Fruit fly (Drosophila melanogaster) whole organism, prepupa: ENCODE results near the gene eEF1delta.

Experiments used
- Blimp-1 ChIP-seq: fragments of 200-800 bp; sonication (Bioruptor generic); optimal IDR thresholded peaks from 3 replicates; lab custom pipeline; 2017; ENCODE audit warnings: missing biosample characterization, missing genetic modification characterization, mild to moderate bottlenecking, moderate library complexity, missing genetic modification reagents
- CG10631 ChIP-seq: fragments of 200-800 bp; sonication (Bioruptor generic); optimal IDR thresholded peaks from 2 replicates; lab custom pipeline; 2016; ENCODE audit warnings: missing biosample characterization, missing genetic modification characterization
- CG10669 ChIP-seq: fragments of 200-800 bp; sonication (Bioruptor generic); optimal IDR thresholded peaks from 3 replicates; lab custom pipeline; 2018; ENCODE audit warnings: missing biosample characterization, mild to moderate bottlenecking, missing genetic modification characterization, moderate library complexity
- CG11294 ChIP-seq: fragments of 200-800 bp; sonication (Bioruptor generic); IDR thresholded peaks from 2 replicates; pipeline ENCODE4 v1.3.6; 2022; ENCODE audit warnings: missing biosample characterization, missing genetic modification characterization
- CG11762 ChIP-seq: fragments of 200-800 bp; sonication (Bioruptor generic); optimal IDR thresholded peaks from 3 replicates; lab custom pipeline; 2016; ENCODE audit warnings: missing biosample characterization, missing genetic modification characterization; ENCODE audit not compliant: insufficient read depth
- CG11902 ChIP-seq: fragments of 200-800 bp; sonication (Bioruptor generic); optimal IDR thresholded peaks from 3 replicates; lab custom pipeline; 2016; ENCODE audit warnings: missing biosample characterization, missing genetic modification characterization
- CG16779 ChIP-seq: fragments of 200-800 bp; sonication (Bioruptor generic); optimal IDR thresholded peaks from 3 replicates; lab custom pipeline; 2017; ENCODE audit warnings: missing biosample characterization, mild to moderate bottlenecking, missing genetic modification characterization
- CG3032 ChIP-seq: fragments of 200-800 bp; optimal IDR thresholded peaks from 2 replicates; lab custom pipeline; 2019; ENCODE audit warnings: missing biosample characterization, mild to moderate bottlenecking, missing genetic modification characterization, moderate library complexity
- CG34406 ChIP-seq: fragments of 200-800 bp; sonication (Bioruptor generic); optimal IDR thresholded peaks from 3 replicates; lab custom pipeline; 2016; ENCODE audit warnings: missing biosample characterization, missing genetic modification characterization
- CG6163 ChIP-seq: fragments of 200-800 bp; sonication (Bioruptor generic); IDR thresholded peaks from 3 replicates; pipeline ENCODE4 v1.3.6; 2022; ENCODE audit warnings: missing biosample characterization, missing genetic modification characterization
- CG6808 ChIP-seq: fragments of 200-800 bp; sonication (Bioruptor generic); optimal IDR thresholded peaks from 3 replicates; lab custom pipeline; 2017; ENCODE audit warnings: missing biosample characterization, missing genetic modification characterization, mild to moderate bottlenecking, moderate library complexity, missing genetic modification reagents
- CG6854 ChIP-seq: fragments of 200-800 bp; sonication (Bioruptor generic); optimal IDR thresholded peaks from 2 replicates; lab custom pipeline; 2017; ENCODE audit warnings: missing biosample characterization, mild to moderate bottlenecking, missing genetic modification characterization
- CG7368 ChIP-seq: fragments of 200-800 bp; sonication (Bioruptor generic); optimal IDR thresholded peaks from 3 replicates; lab custom pipeline; 2016; ENCODE audit warnings: missing biosample characterization, missing genetic modification characterization
- Eip75B ChIP-seq: fragments of 200-800 bp; sonication (Bioruptor generic); optimal IDR thresholded peaks from 3 replicates; lab custom pipeline; 2016; ENCODE audit warnings: missing biosample characterization, missing genetic modification characterization
- Eip78C ChIP-seq: fragments of 200-800 bp; sonication (Bioruptor generic); peaks from one replicate; lab custom pipeline; 2016; ENCODE audit warnings: missing biosample characterization, missing genetic modification characterization
- Eip93F ChIP-seq: fragments of 200-800 bp; sonication (Bioruptor generic); optimal IDR thresholded peaks from 2 replicates; lab custom pipeline; 2016; ENCODE audit warnings: missing biosample characterization, mild to moderate bottlenecking, missing genetic modification characterization
- Ets96B ChIP-seq: fragments of 200-800 bp; optimal IDR thresholded peaks from 2 replicates; lab custom pipeline; 2019; ENCODE audit warnings: missing biosample characterization, mild to moderate bottlenecking, missing genetic modification characterization, moderate library complexity
- Hr38 ChIP-seq: sonication (Bioruptor generic); optimal IDR thresholded peaks from 2 replicates; lab custom pipeline; 2016; ENCODE audit warnings: missing biosample characterization, missing genetic modification characterization
- Hr39 ChIP-seq: fragments of 200-800 bp; sonication (Bioruptor generic); optimal IDR thresholded peaks from 2 replicates; lab custom pipeline; 2016; ENCODE audit warnings: missing biosample characterization, missing genetic modification characterization
- Met ChIP-seq: fragments of 200-800 bp; sonication (Bioruptor generic); optimal IDR thresholded peaks from 3 replicates; lab custom pipeline; 2016; ENCODE audit warnings: missing biosample characterization, missing genetic modification characterization
- Sox15 ChIP-seq: fragments of 200-800 bp; sonication (Bioruptor generic); optimal IDR thresholded peaks from 3 replicates; lab custom pipeline; 2016; ENCODE audit warnings: missing biosample characterization, missing genetic modification characterization
- acj6 ChIP-seq: fragments of 200-800 bp; sonication (Bioruptor generic); optimal IDR thresholded peaks from 3 replicates; lab custom pipeline; 2016; ENCODE audit warnings: missing biosample characterization, missing genetic modification characterization
- cyc ChIP-seq: fragments of 200-800 bp; sonication (Bioruptor generic); optimal IDR thresholded peaks from 3 replicates; lab custom pipeline; 2016; ENCODE audit warnings: missing biosample characterization, missing genetic modification characterization
- eg ChIP-seq: fragments of 200-800 bp; sonication (Bioruptor generic); IDR thresholded peaks from 3 replicates; pipeline ENCODE4 v1.3.6; 2022; ENCODE audit warnings: missing biosample characterization, missing genetic modification characterization
- esn ChIP-seq: fragments of 200-800 bp; sonication (Bioruptor generic); optimal IDR thresholded peaks from 2 replicates; lab custom pipeline; 2016; ENCODE audit warnings: missing biosample characterization, mild to moderate bottlenecking, missing genetic modification characterization, moderate library complexity
- fd85E ChIP-seq: fragments of 200-800 bp; sonication (Bioruptor generic); optimal IDR thresholded peaks from 3 replicates; lab custom pipeline; 2016; ENCODE audit warnings: missing biosample characterization, missing genetic modification characterization
- fkh ChIP-seq: fragments of 200-800 bp; sonication (Bioruptor generic); optimal IDR thresholded peaks from 3 replicates; lab custom pipeline; 2017; ENCODE audit warnings: missing biosample characterization, mild to moderate bottlenecking, missing genetic modification characterization, moderate library complexity
- lz ChIP-seq: fragments of 200-800 bp; sonication (Bioruptor generic); optimal IDR thresholded peaks from 3 replicates; lab custom pipeline; 2016; ENCODE audit warnings: missing biosample characterization, missing genetic modification characterization
- svp ChIP-seq: fragments of 200-800 bp; sonication (Bioruptor generic); peaks from one replicate; lab custom pipeline; 2016; ENCODE audit warnings: missing biosample characterization, missing genetic modification characterization

Gene eEF1delta

dm6 chr2L:10203933-10204509, 28.3 kb upstream of the eEF1delta start, which contains the start of gene CG34159 (continued):
- TF ChIP-seq Eip93F (GFP tag; lab: Kevin White, UChicago), result no peak
- no peak for TF ChIP-seq Met (GFP tag; lab: Kevin White, UChicago)
- TF ChIP-seq Hr38 (GFP tag; lab: Kevin White, UChicago), result no peak
- TF ChIP-seq CG10669 (GFP tag; lab: Kevin White, UChicago), result no peak
- peak; percentile 27 for TF ChIP-seq Eip78C (GFP tag; lab: Kevin White, UChicago)
- TF ChIP-seq CG11902, result no peak
- no peak for TF ChIP-seq svp (GFP tag; lab: Kevin White, UChicago)
- no peak for TF ChIP-seq CG6163 (GFP tag; lab: Robert Waterston, UW)
- TF ChIP-seq lz (GFP tag; lab: Kevin White, UChicago), result no peak
- TF ChIP-seq, all 60 proteins: peak for 4

dm6 chr2L:10205940-10206339, 26.4 kb upstream of the eEF1delta start:
- TF ChIP-seq CG10631 (GFP tag; lab: Kevin White, UChicago), result no peak
- no peak for TF ChIP-seq Sox15
- TF ChIP-seq Blimp-1 (GFP tag; lab: Kevin White, UChicago), result no peak
- no peak for TF ChIP-seq CG7368 (GFP tag; lab: Kevin White, UChicago)
- TF ChIP-seq CG34406 (GFP tag; lab: Kevin White, UChicago), result no peak
- TF ChIP-seq Eip93F (GFP tag; lab: Kevin White, UChicago), result no peak
- TF ChIP-seq CG11294, result no peak
- TF ChIP-seq eg, result no peak
- TF ChIP-seq Hr39 (GFP tag; lab: Kevin White, UChicago), result no peak
- no peak for TF ChIP-seq CG10669 (GFP tag; lab: Kevin White, UChicago)
- no peak for TF ChIP-seq CG6808 (GFP tag; lab: Kevin White, UChicago)
- no peak for TF ChIP-seq acj6
- TF ChIP-seq CG6854 (GFP tag; lab: Kevin White, UChicago), result no peak
- no peak for TF ChIP-seq CG16779 (tag; lab: Kevin White, UChicago)
- TF ChIP-seq fd85E (GFP tag; lab: Kevin White, UChicago), result no peak
- TF ChIP-seq svp (GFP tag; lab: Kevin White, UChicago), result no peak

- TF ChIP-seq Met (GFP tag; lab: Kevin White, UChicago) (no peak), Hr38 (GFP tag; lab: Kevin White, UChicago) (no peak)
These were observed 25.6 kb upstream of the eEF1delta start, which contains the start of gene Snx17 for dm6 chr2L:10206633-10207162. Gene Snx17, minus strand, starts transcription at chr2L:10206961.

- TF ChIP-seq Sox15, result no peak
- no peak for TF ChIP-seq acj6
- peak; percentile 70 for TF ChIP-seq Eip78C (GFP tag; lab: Kevin White, UChicago)
- TF ChIP-seq CG10631 (GFP tag; lab: Kevin White, UChicago), result peak; percentile 31
- TF ChIP-seq lz (GFP tag; lab: Kevin White, UChicago), result no peak
- no peak for TF ChIP-seq cyc (GFP tag; lab: Kevin White, UChicago)
- TF ChIP-seq fkh, result peak; percentile 41
- TF ChIP-seq Ets96B (tag; lab: Kevin White, UChicago), result no peak
These were observed 23.2 kb upstream of the eEF1delta start, which contains the start of gene CG5731 for dm6 chr2L:10208799-10209794. Gene CG5731, minus strand, starts transcription at chr2L:10209744.

dm6 chr2L:10210631-10211557, 21.4 kb upstream of the eEF1delta start, which contains the start of the genes CG5727 and ath:
Gene CG5727, minus strand, starts transcription at chr2L:10210681.
Gene ath, plus strand, starts transcription at chr2L:10211143.
- peak; percentile 18 for TF ChIP-seq esn
- peak; percentile 71 for TF ChIP-seq Eip78C (GFP tag; lab: Kevin White, UChicago)
- peak; percentile 0 for TF ChIP-seq CG11762 (GFP tag; lab: Kevin White, UChicago)
- no peak for TF ChIP-seq Hr38 (GFP tag; lab: Kevin White, UChicago)
- peak; percentile 44 for TF ChIP-seq CG3032 (tag; lab: Kevin White, UChicago)
- peak; percentile 73 for TF ChIP-seq fkh
- no peak for TF ChIP-seq Eip75B (GFP tag; lab: Kevin White, UChicago)
